Fruit fly (Drosophila melanogaster): ENCODE results near the gene PGAP5.

The PGAP5 gene

DNA sequence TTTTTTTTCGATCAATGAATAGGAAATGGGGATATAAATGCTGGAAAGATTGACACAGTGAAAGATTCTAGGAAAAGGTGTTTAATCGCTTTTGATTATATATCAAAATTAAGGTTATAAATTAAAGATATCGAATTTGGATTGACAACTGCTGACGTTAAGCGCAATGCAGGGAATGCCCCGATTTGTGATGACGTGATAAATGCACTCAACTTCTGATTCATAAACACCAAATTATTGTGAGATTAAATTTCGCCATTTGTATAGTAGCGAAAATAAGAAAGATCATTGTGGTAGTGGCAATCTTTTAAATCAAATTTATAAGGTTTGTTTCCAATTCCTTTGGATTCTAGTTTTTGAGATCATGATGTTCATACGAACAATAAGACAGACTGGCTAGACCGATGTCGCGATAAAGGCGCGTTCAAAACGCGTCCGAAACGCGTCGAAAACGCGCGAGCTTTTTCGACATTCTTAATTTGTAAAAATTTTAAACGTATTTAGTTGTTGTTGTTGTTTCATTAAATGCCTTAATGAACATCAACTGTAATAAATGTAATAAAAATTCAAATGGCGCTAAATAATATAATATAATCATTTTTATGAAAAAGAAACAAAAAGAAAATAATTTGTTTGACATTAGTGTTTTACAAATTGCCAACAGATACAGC is 16.7 kb downstream of the PGAP5 start, which contains the start of gene CG8349:
Gene CG8349, plus strand, starts transcription at position 657 of the 671 bp plus-strand sequence.
- TF ChIP-seq Rel (GFP tag; optimal IDR thresholded peaks at IDR 0.05) (no peak), Rel (tag; optimal IDR thresholded peaks at IDR 0.05) (peak; percentile 96), Myc (optimal IDR thresholded peaks at IDR 0.05) (peak; percentile 18), jim (GFP tag; optimal IDR thresholded peaks at IDR 0.05) (no peak)

DNA sequence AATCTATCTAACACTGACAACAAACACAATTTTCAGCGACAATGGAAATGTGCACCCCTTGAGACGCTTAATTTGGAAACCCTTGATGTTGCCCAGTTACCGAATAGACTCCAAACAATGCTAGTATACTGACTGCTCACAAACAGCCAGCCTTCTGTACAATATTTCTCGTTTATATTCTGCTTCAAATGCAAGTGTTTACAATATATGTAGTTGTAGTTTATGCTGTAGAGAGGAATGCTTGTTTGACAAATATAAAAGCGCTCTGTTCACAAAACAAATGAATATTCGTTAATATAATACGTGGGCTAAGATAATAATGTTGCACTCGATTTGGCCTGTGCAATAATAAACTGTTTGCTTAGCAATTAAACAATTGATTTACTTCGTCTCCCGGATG is 19.2 kb downstream of the PGAP5 start, which contains the start of gene CG8292:
Gene CG8292, minus strand, starts transcription at position 101 of the 400 bp plus-strand sequence.
- no peak for TF ChIP-seq usp (GFP tag; optimal IDR thresholded peaks at IDR 0.05)
- no peak for TF ChIP-seq lola (GFP tag; optimal IDR thresholded peaks at IDR 0.05)
- TF ChIP-seq pan (optimal IDR thresholded peaks at IDR 0.05) = no peak

DNA sequence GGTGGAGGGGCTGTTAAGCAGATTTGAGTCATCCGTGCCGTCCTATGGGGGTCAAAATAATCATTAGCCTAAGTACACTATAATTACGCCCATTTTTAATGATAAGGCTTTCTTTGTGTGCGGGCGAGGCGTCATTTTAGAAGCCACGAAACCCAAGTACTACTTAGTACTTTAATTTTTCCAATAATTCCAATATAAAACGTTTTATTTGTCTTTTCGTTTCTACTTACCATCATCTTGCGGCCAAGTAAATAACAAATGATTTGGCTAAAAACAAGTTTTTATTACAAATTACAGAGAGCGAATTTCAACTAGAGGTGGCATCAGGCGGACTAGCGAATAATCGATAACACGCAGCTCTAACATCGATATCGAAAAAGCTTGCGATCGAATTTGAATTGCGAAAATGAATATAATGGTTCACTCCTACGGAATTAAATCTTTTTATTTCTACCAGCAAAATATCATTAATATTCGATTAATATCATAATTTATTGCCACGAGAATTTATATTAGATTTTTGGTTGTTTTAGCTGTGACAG is 21.8 kb downstream of the PGAP5 start, which contains the start of gene Snx6:
Gene Snx6, minus strand, starts transcription at position 349 of the 542 bp plus-strand sequence.
- TF ChIP-seq Jra (GFP tag; optimal IDR thresholded peaks at IDR 0.05) = peak; percentile 27
- no peak for TF ChIP-seq br (GFP tag; optimal IDR thresholded peaks at IDR 0.05)

DNA sequence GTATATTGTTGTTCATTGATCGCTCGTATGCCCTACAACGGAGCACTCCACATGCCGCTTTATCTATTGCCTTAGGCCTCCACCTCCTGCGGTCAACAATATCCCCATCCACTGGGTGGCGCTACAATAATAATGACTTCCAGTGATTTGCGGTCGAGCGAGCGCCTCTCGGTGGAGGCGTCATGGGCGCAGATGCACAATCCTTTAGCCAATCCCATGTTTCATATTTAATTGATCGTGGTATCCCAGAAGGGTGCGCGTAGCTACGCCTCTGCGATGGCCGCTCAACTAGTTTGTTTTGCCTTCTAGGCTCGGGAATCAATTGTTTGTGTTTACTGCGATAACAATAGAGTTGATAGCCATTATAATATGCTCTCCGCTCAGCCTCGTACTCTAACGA is 30.5 kb downstream of the PGAP5 start:
- TF ChIP-seq Sp1 (GFP tag; optimal IDR thresholded peaks at IDR 0.05) (no peak), N (GFP tag; optimal IDR thresholded peaks at IDR 0.05) (no peak), woc (GFP tag; optimal IDR thresholded peaks at IDR 0.05) (no peak), Hr83 (GFP tag; optimal IDR thresholded peaks at IDR 0.05; ENCODE audit: poor library complexity, severe bottlenecking) (no peak), dl (GFP tag; optimal IDR thresholded peaks at IDR 0.05; ENCODE audit: insufficient read depth in 1 of 2, partially characterized antibody in 2 of 2) (no peak), Vsx2 (GFP tag; optimal IDR thresholded peaks at IDR 0.05; ENCODE audit: partially characterized antibody) (no peak), br (GFP tag; optimal IDR thresholded peaks at IDR 0.05) (no peak)

DNA sequence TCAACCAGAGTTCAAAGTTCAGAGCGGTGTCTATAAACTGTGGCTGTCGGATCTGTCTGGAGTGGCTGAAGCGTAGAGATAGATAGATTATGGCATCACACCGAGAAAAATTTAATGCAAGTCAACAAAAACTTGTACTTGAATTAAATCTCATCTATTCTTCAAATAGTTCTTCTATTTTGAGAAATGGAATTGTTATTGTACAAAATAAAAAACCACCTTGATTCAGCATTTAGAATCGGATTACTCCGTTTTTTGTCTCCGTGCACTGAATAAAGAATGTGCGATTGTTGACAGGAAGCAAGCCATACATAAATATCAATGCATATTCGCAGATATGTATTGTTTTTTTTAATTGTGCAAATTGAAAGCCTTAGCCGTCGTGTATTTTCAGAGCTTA is 30.9 kb downstream of the PGAP5 start:
- TF ChIP-seq dmrt93B (GFP tag; optimal IDR thresholded peaks at IDR 0.05) (peak; percentile 18), Jra (GFP tag; optimal IDR thresholded peaks at IDR 0.05) (peak; percentile 20), Hr78 (GFP tag; optimal IDR thresholded peaks at IDR 0.05) (no peak), lola (GFP tag; optimal IDR thresholded peaks at IDR 0.05) (no peak), h (GFP tag; optimal IDR thresholded peaks at IDR 0.05) (peak; percentile 84), br (GFP tag; optimal IDR thresholded peaks at IDR 0.05) (peak; percentile 74), CG32264 (GFP tag; optimal IDR thresholded peaks at IDR 0.05) (peak; percentile 48), woc (GFP tag; optimal IDR thresholded peaks at IDR 0.05) (peak; percentile 34), dsf (GFP tag; optimal IDR thresholded peaks at IDR 0.05; ENCODE audit: borderline replicate concordance) (no peak), CrebA (GFP tag; optimal IDR thresholded peaks at IDR 0.05; ENCODE audit: borderline replicate concordance) (no peak), jim (GFP tag; optimal IDR thresholded peaks at IDR 0.05) (no peak), psq (GFP tag; optimal IDR thresholded peaks at IDR 0.05) (peak; percentile 50), Hnf4 (GFP tag; optimal IDR thresholded peaks at IDR 0.05) (peak; percentile 66), Dif (GFP tag; optimal IDR thresholded peaks at IDR 0.05; ENCODE audit: partially characterized antibody) (no peak), foxo (GFP tag; optimal IDR thresholded peaks at IDR 0.05) (peak in 1 of 2 experiments; percentile 81), ey (GFP tag; optimal IDR thresholded peaks at IDR 0.05) (peak; percentile 64), CG9705 (GFP tag; optimal IDR thresholded peaks at IDR 0.05) (no peak), GATAd (GFP tag; optimal IDR thresholded peaks at IDR 0.05) (no peak), OdsH (GFP tag; optimal IDR thresholded peaks at IDR 0.05) (peak; percentile 68), Mio (GFP tag; optimal IDR thresholded peaks at IDR 0.05) (no peak), fru (GFP tag; optimal IDR thresholded peaks at IDR 0.05) (peak; percentile 76), rgr (GFP tag; optimal IDR thresholded peaks at IDR 0.05) (peak; percentile 67), brk (GFP tag; optimal IDR thresholded peaks at IDR 0.05) (no peak), sv (GFP tag; optimal IDR thresholded peaks at IDR 0.05) (no peak), HLH106 (tag; optimal IDR thresholded peaks at IDR 0.05) (peak; percentile 66), sage (GFP tag; optimal IDR thresholded peaks at IDR 0.05) (peak; percentile 46), dl (GFP tag; optimal IDR thresholded peaks at IDR 0.05; ENCODE audit: insufficient read depth in 1 of 2, partially characterized antibody in 2 of 2) (no peak), Sp1 (GFP tag; optimal IDR thresholded peaks at IDR 0.05) (peak; percentile 62), tai (GFP tag; optimal IDR thresholded peaks at IDR 0.05) (no peak)
